Worm (Caenorhabditis elegans) whole organism, L3 larva: ENCODE measurements around the gene tph-1.

Source experiments
- ZK546.5 ChIP-seq: sonication (generic microtip); optimal IDR thresholded peaks from 2 replicates; lab custom pipeline; 2017; ENCODE audit warnings: missing biosample characterization, missing genetic modification characterization
- ama-1 ChIP-seq: fragments of 150-350 bp; optimal IDR thresholded peaks from 2 replicates; lab custom pipeline; 2018
- ceh-28 ChIP-seq: fragments of 150-350 bp; optimal IDR thresholded peaks from 2 replicates; lab custom pipeline; 2014; ENCODE audit warnings: missing biosample characterization, missing genetic modification reagents, missing genetic modification characterization
- ceh-82 ChIP-seq: fragments of 150-350 bp; optimal IDR thresholded peaks from 2 replicates; lab custom pipeline; 2014; ENCODE audit warnings: missing biosample characterization, missing genetic modification characterization
- ceh-9 ChIP-seq: sonication (generic microtip); optimal IDR thresholded peaks from 2 replicates; lab custom pipeline; 2018; ENCODE audit warnings: missing biosample characterization, missing genetic modification characterization
- egl-27 ChIP-seq: sonication (generic microtip); optimal IDR thresholded peaks from 4 replicates; lab custom pipeline; 2017; ENCODE audit warnings: missing biosample characterization, missing genetic modification reagents, missing genetic modification characterization
- egl-5 ChIP-seq: fragments of 150-350 bp; optimal IDR thresholded peaks from 2 replicates; lab custom pipeline; 2017; ENCODE audit warnings: missing biosample characterization, missing genetic modification reagents, missing genetic modification characterization, inconsistent platforms
- elt-1 ChIP-seq: fragments of 150-350 bp; optimal IDR thresholded peaks from 2 replicates; lab custom pipeline; 2014; ENCODE audit warnings: missing biosample characterization, missing genetic modification characterization
- elt-2 ChIP-seq: sonication (generic microtip); optimal IDR thresholded peaks from 2 replicates; lab custom pipeline; 2016; ENCODE audit warnings: missing genetic modification reagents, mild to moderate bottlenecking, missing genetic modification characterization, missing compliant biosample characterization
- elt-3 ChIP-seq, 3 experiments: fragments of 150-350 bp in 1 of 3; sonication (generic microtip) in 2 of 3; optimal IDR thresholded peaks; 2 replicates in 2 of 3; 4 replicates in 1 of 3; lab custom pipeline; 2014 to 2017; ENCODE audit warnings: missing biosample characterization in 3 of 3, missing genetic modification characterization in 3 of 3
- fkh-10 ChIP-seq: sonication (generic microtip); optimal IDR thresholded peaks from 2 replicates; lab custom pipeline; 2017; ENCODE audit warnings: missing biosample characterization, missing genetic modification reagents, missing genetic modification characterization
- fkh-2 ChIP-seq: fragments of 150-350 bp; optimal IDR thresholded peaks from 2 replicates; lab custom pipeline; 2014; ENCODE audit warnings: missing biosample characterization, missing genetic modification reagents, missing genetic modification characterization
- fos-1 ChIP-seq: fragments of 150-350 bp; optimal IDR thresholded peaks from 2 replicates; lab custom pipeline; 2014; ENCODE audit warnings: missing biosample characterization, missing genetic modification characterization
- hmg-11 ChIP-seq: sonication (generic microtip); optimal IDR thresholded peaks from 2 replicates; lab custom pipeline; 2016; ENCODE audit warnings: missing genetic modification characterization, missing compliant biosample characterization
- jun-1 ChIP-seq: fragments of 150-350 bp; optimal IDR thresholded peaks from 2 replicates; lab custom pipeline; 2014; ENCODE audit warnings: missing biosample characterization, missing genetic modification reagents, missing genetic modification characterization
- lin-39 ChIP-seq: fragments of 150-350 bp; optimal IDR thresholded peaks from 2 replicates; lab custom pipeline; 2018; ENCODE audit warnings: missing biosample characterization, missing genetic modification reagents, missing genetic modification characterization
- mdl-1 ChIP-seq: fragments of 150-350 bp; optimal IDR thresholded peaks from 2 replicates; lab custom pipeline; 2014; ENCODE audit warnings: missing biosample characterization, missing genetic modification characterization
- nfya-1 ChIP-seq: sonication (generic microtip); optimal IDR thresholded peaks from 2 replicates; lab custom pipeline; 2017; ENCODE audit warnings: missing genetic modification characterization, mild to moderate bottlenecking, missing compliant biosample characterization, antibody characterized with exemption, moderate library complexity; ENCODE audit not compliant: insufficient read depth
- nhr-11 ChIP-seq: fragments of 150-350 bp; optimal IDR thresholded peaks from 2 replicates; lab custom pipeline; 2014; ENCODE audit warnings: missing biosample characterization, missing genetic modification characterization
- nhr-12 ChIP-seq: fragments of 150-350 bp; optimal IDR thresholded peaks from 2 replicates; lab custom pipeline; 2014; ENCODE audit warnings: missing biosample characterization, missing genetic modification characterization
- nhr-23 ChIP-seq: fragments of 150-350 bp; optimal IDR thresholded peaks from 2 replicates; lab custom pipeline; 2014; ENCODE audit warnings: missing biosample characterization, missing genetic modification reagents, missing genetic modification characterization
- nhr-25 ChIP-seq: sonication (generic microtip); optimal IDR thresholded peaks from 2 replicates; lab custom pipeline; 2017; ENCODE audit warnings: missing biosample characterization, missing genetic modification characterization
- nhr-28 ChIP-seq: fragments of 150-350 bp; optimal IDR thresholded peaks from 2 replicates; lab custom pipeline; 2014; ENCODE audit warnings: missing biosample characterization, missing genetic modification characterization
- nhr-43 ChIP-seq: sonication (generic microtip); optimal IDR thresholded peaks from 2 replicates; lab custom pipeline; 2016; ENCODE audit warnings: mild to moderate bottlenecking, missing genetic modification characterization, missing compliant biosample characterization; ENCODE audit not compliant: poor library complexity, severe bottlenecking
- nhr-67 ChIP-seq: fragments of 150-350 bp; optimal IDR thresholded peaks from 2 replicates; lab custom pipeline; 2014; ENCODE audit warnings: missing biosample characterization, missing genetic modification characterization
- nhr-76 ChIP-seq: fragments of 150-350 bp; sonication (generic microtip); optimal IDR thresholded peaks from 5 replicates; lab custom pipeline; 2014; ENCODE audit warnings: missing biosample characterization, missing genetic modification characterization
- nhr-77 ChIP-seq: fragments of 150-350 bp; optimal IDR thresholded peaks from 2 replicates; lab custom pipeline; 2014; ENCODE audit warnings: missing biosample characterization, missing genetic modification characterization
- pqm-1 ChIP-seq: fragments of 150-350 bp; optimal IDR thresholded peaks from 2 replicates; lab custom pipeline; 2017; ENCODE audit warnings: missing biosample characterization, missing genetic modification characterization, inconsistent platforms
- sea-2 ChIP-seq: fragments of 150-350 bp; sonication (generic microtip); optimal IDR thresholded peaks from 4 replicates; lab custom pipeline; 2014; ENCODE audit warnings: missing biosample characterization, missing genetic modification reagents, missing genetic modification characterization
- skn-1 ChIP-seq: fragments of 150-350 bp; optimal IDR thresholded peaks from 2 replicates; lab custom pipeline; 2014; ENCODE audit warnings: missing biosample characterization, missing genetic modification characterization
- snpc-4 ChIP-seq: fragments of 150-350 bp; optimal IDR thresholded peaks from 2 replicates; lab custom pipeline; 2014; ENCODE audit warnings: missing biosample characterization, missing genetic modification characterization
- tbx-2 ChIP-seq: sonication (generic microtip); optimal IDR thresholded peaks from 2 replicates; lab custom pipeline; 2016; ENCODE audit warnings: mild to moderate bottlenecking, missing genetic modification characterization, missing compliant biosample characterization
- unc-62 ChIP-seq: fragments of 150-350 bp; sonication (generic microtip); optimal IDR thresholded peaks from 4 replicates; lab custom pipeline; 2014; ENCODE audit warnings: missing biosample characterization, missing genetic modification reagents, missing genetic modification characterization
- zag-1 ChIP-seq: fragments of 150-350 bp; optimal IDR thresholded peaks from 2 replicates; lab custom pipeline; 2014; ENCODE audit warnings: missing biosample characterization, missing genetic modification characterization
- ztf-4 ChIP-seq: fragments of 150-350 bp; optimal IDR thresholded peaks from 2 replicates; lab custom pipeline; 2014; ENCODE audit warnings: missing biosample characterization, missing genetic modification characterization

The tph-1 gene

DNA sequence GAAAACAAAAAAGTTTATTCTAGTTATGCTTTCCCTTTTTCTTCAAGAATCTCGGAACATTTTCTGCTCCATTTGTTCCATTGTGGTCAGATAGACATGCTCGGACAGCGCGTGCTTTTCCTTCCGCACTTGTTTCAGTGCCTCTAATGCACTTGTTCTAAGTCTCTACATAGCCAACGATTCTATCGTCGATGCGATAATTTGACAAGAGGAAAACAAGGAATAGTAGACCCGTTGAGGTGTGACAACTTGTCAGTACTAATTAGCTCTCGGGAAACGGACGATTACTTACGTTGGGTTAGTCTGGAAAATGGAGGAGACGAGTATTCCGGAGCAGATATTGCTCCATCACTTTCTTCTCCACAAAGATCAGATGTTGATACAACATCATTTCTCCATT is 39.2 kb downstream of the tph-1 start:
- TF ChIP-seq pqm-1 (tag; lab: Kevin White, UChicago), result no peak
- no peak for TF ChIP-seq ceh-9
- no peak for TF ChIP-seq nhr-43
- no peak for TF ChIP-seq ama-1 (lab: Kevin White, UChicago)
- TF ChIP-seq elt-1, result no peak
- TF ChIP-seq nhr-23 (tag; lab: Kevin White, UChicago), result no peak
- TF ChIP-seq nhr-67 (tag; lab: Kevin White, UChicago), result no peak
- TF ChIP-seq ZK546.5, result no peak
- no peak for TF ChIP-seq egl-5 (tag; lab: Kevin White, UChicago)
- TF ChIP-seq jun-1 (tag; lab: Kevin White, UChicago), result no peak
- TF ChIP-seq fkh-2, result no peak
- TF ChIP-seq mdl-1 (tag; lab: Kevin White, UChicago), result no peak
- no peak for TF ChIP-seq fos-1 (tag; lab: Kevin White, UChicago)
- no peak for TF ChIP-seq snpc-4 (tag; lab: Kevin White, UChicago)
- TF ChIP-seq lin-39 (tag; lab: Kevin White, UChicago), result no peak

DNA sequence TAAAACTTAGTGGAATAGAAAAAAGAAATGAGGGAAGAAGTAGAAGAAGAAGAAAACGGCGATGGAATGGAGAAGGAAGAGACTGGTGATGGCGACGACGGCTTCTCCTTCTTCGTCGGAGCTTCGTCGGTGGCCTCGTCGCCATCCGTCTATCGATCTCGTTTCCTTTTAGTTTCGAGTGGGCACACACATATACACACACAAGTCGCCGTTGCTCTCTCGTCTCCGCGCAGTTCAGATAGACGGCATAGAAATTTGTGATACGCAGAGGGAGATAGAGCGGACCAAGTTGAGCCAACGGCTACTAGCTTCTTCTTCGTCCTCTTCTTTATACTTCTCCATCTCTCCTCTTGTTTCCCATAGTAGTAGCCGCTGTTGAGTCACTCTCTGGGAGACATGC is 44.1 kb downstream of the tph-1 start:
- no peak for TF ChIP-seq egl-27 (tag; lab: Kevin White, UChicago)
- no peak for TF ChIP-seq mdl-1 (tag; lab: Kevin White, UChicago)
- peak; percentile 50 for TF ChIP-seq skn-1
- TF ChIP-seq ztf-4 (tag; lab: Kevin White, UChicago), result no peak
- no peak for TF ChIP-seq ceh-82
- TF ChIP-seq hmg-11, result peak; percentile 35
- peak; percentile 55 for TF ChIP-seq nfya-1 (tag; lab: Kevin White, UChicago)
- TF ChIP-seq tbx-2 (tag; lab: Kevin White, UChicago), result peak; percentile 20
- TF ChIP-seq elt-3 (tag; optimal IDR thresholded peaks at IDR 0.05; lab: Kevin White, UChicago), result no peak
- peak; percentile 38 for TF ChIP-seq fkh-10 (GFP tag; lab: Kevin White, UChicago)
- no peak for TF ChIP-seq nhr-43
- peak; percentile 28 for TF ChIP-seq lin-39 (tag; lab: Kevin White, UChicago)
- TF ChIP-seq, all 47 proteins: peak for 6

DNA sequence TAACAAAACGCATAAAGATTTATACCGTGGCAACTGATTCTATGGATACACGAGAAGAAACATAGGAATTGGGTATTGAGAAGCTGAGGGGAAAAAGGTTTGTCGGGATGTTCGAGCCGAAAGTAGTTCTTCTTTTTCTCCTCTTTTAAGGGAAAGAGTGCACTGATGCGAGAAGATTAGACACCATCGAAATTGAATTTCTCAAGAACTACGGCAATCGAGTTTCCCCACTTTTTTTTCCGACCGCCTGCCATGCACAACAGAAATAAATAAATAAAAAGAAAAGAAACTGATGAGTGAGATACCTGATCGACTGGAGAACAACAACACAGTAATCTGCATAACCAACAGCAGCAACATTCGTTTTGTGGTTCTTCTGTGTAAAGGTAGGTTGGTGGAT is 45.1 kb downstream of the tph-1 start:
- no peak for TF ChIP-seq nhr-76
- TF ChIP-seq fkh-10 (GFP tag; lab: Kevin White, UChicago), result peak; percentile 79

DNA sequence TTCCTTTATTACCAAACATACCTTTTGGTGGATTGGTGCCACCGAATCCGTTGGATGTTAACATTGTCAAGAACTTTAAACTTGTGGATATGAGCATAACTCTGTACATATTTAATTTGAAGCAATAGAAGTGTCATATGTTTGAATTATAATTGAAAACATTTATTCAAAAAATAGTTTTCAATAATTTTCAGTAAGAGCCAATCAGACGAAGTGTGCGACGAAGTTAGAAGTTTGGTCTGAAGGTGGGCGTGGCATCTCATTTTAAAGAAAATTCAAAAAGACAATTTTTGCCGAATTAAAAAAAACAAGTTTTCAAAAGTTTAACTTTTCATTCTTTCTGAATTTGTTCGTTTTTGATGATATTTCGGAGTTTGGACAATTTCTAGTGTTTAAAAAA is 45.7 kb downstream of the tph-1 start, which contains the start of gene syd-1:
syd-1 (minus strand) TSS at position 101 of the 400 bp plus-strand sequence.
- TF ChIP-seq nhr-76 (no peak), fkh-10 (GFP tag; lab: Kevin White, UChicago) (no peak), nhr-12 (tag; lab: Kevin White, UChicago) (no peak)

DNA sequence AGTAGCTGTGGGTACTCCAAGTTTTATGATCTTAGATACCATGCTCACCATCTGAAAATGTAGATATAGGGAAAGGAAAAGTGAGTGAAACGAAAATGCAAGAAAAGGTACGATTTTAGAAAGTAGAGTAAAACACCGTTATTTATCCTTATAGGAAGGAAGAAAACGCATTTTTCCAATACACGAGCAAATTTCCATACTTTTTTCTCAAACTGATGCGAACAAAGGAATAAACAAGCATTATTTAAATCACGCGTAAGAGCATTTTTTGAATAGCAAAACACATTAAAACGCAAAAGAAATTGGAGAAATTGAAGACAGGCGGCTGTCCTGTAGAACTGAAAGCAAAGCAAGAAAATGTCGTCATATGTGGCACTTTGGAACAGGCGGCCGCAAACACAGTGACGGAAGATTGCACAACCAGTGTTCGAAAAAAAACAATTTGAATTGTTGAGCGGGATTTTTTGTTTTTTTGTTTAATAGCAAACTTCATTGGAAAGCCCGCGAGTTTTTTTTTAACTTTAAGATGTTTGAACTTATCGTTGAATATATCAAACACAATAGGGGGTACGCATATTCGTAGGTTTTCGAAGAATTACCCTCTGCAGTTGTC is 49.7 kb downstream of the tph-1 start, which contains the start of gene pgam-5:
pgam-5 (minus strand) TSS at position 51 of the 613 bp plus-strand sequence.
- no peak for TF ChIP-seq skn-1
- peak; percentile 11 for TF ChIP-seq elt-2 (tag; lab: Kevin White, UChicago)
- no peak for TF ChIP-seq ztf-4 (tag; lab: Kevin White, UChicago)
- no peak for TF ChIP-seq pqm-1 (tag; lab: Kevin White, UChicago)

DNA sequence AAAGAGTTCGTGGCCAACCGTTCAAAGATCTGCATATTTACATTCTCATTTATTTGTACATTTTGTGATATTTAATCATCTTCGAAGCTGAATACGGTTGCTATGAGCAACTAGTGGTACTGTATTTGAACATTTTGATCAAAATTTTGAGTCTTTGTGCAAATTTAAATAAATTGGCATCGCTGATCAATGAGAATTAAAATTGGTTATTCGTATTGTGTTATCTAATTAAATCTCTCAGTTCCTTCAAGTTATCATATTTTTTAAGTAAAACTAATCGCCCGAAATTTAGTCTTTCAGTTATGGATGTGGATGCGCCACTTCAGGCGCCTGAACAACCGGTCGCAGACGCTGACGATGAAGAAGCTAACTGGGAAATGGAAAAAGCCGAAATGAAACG is 50.2 kb downstream of the tph-1 start, which contains the start of gene npp-21:
npp-21 (plus strand) TSS at position 301 of the 400 bp plus-strand sequence.
- TF ChIP-seq skn-1 (no peak), ama-1 (lab: Kevin White, UChicago) (no peak), nhr-11 (tag; lab: Kevin White, UChicago) (no peak), nhr-76 (no peak), lin-39 (tag; lab: Kevin White, UChicago) (no peak), elt-1 (no peak), nhr-67 (tag; lab: Kevin White, UChicago) (no peak), egl-5 (tag; lab: Kevin White, UChicago) (no peak), zag-1 (tag; lab: Kevin White, UChicago) (no peak), unc-62 (GFP tag; lab: Kevin White, UChicago) (no peak), nhr-25 (tag; lab: Kevin White, UChicago) (no peak), jun-1 (tag; lab: Kevin White, UChicago) (no peak), nhr-28 (no peak), fkh-10 (GFP tag; lab: Kevin White, UChicago) (no peak), ceh-28 (tag; lab: Kevin White, UChicago) (no peak), nhr-77 (tag; lab: Kevin White, UChicago) (no peak), sea-2 (no peak)
- TF ChIP-seq, all 47 proteins: peak for 0
